Worm (Caenorhabditis elegans) whole organism, L1 larva: Measurements from ENCODE around the gene T05C1.1.

Source experiments
- C16A3.4 ChIP-seq: fragments of 150-350 bp; optimal IDR thresholded peaks from 2 replicates; lab custom pipeline; 2014; ENCODE audit warnings: missing biosample characterization, missing genetic modification characterization
- Y116A8C.19 ChIP-seq: sonication (generic microtip); optimal IDR thresholded peaks from 2 replicates; lab custom pipeline; 2016; ENCODE audit warnings: missing compliant biosample characterization, missing genetic modification characterization, borderline replicate concordance
- aha-1 ChIP-seq: fragments of 150-350 bp; optimal IDR thresholded peaks from 2 replicates; lab custom pipeline; 2014; ENCODE audit warnings: missing biosample characterization, missing genetic modification characterization
- aly-2 ChIP-seq: fragments of 150-350 bp; optimal IDR thresholded peaks from 2 replicates; lab custom pipeline; 2014; ENCODE audit warnings: missing biosample characterization, missing genetic modification characterization
- ceh-63 ChIP-seq: fragments of 200-800 bp; sonication (Bioruptor generic); optimal IDR thresholded peaks from 2 replicates; lab custom pipeline; 2018; ENCODE audit warnings: mild to moderate bottlenecking, missing genetic modification characterization, missing compliant biosample characterization
- ceh-82 ChIP-seq, 3 experiments: fragments of 150-350 bp in 1 of 3; sonication (generic microtip) in 2 of 3; optimal IDR thresholded peaks; 2 replicates each; lab custom pipeline; 2014 to 2017; ENCODE audit warnings: missing biosample characterization in 3 of 3, missing genetic modification characterization in 3 of 3
- dpl-1 ChIP-seq, 3 experiments: fragments of 150-350 bp in 2 of 3; sonication (generic microtip) in 1 of 3; optimal IDR thresholded peaks; 2 replicates each; lab custom pipeline; 2014 to 2017; ENCODE audit warnings: missing biosample characterization in 3 of 3, missing genetic modification characterization in 3 of 3, missing genetic modification reagents in 3 of 3
- dsc-1 ChIP-seq: sonication (generic microtip); optimal IDR thresholded peaks from 2 replicates; lab custom pipeline; 2016; ENCODE audit warnings: mild to moderate bottlenecking, missing genetic modification characterization, missing compliant biosample characterization
- efl-1 ChIP-seq, 4 experiments: fragments of 150-350 bp; optimal IDR thresholded peaks in 3 of 4; peaks in 1 of 4; 1 replicate in 1 of 4; 2 replicates in 3 of 4; lab custom pipeline; 2014; ENCODE audit warnings: missing biosample characterization in 2 of 4, missing genetic modification characterization in 2 of 4, missing genetic modification reagents in 2 of 4
- elt-2 ChIP-seq: sonication (generic microtip); optimal IDR thresholded peaks from 2 replicates; lab custom pipeline; 2016; ENCODE audit warnings: missing genetic modification characterization, mild to moderate bottlenecking, inconsistent platforms, missing compliant biosample characterization, missing genetic modification reagents
- ets-5 ChIP-seq: fragments of 200-800 bp; sonication (Bioruptor generic); IDR thresholded peaks from 2 replicates; pipeline ENCODE4 v1.3.6; 2022; ENCODE audit warnings: missing genetic modification characterization, missing compliant biosample characterization
- hlh-4 ChIP-seq: sonication (generic microtip); optimal IDR thresholded peaks from 2 replicates; lab custom pipeline; 2016; ENCODE audit warnings: mild to moderate bottlenecking, missing genetic modification characterization, missing compliant biosample characterization
- lin-13 ChIP-seq: fragments of 150-350 bp; optimal IDR thresholded peaks from 2 replicates; lab custom pipeline; 2014; ENCODE audit warnings: missing biosample characterization, missing genetic modification reagents, missing genetic modification characterization
- lin-15B ChIP-seq: fragments of 150-350 bp; sonication (generic microtip); optimal IDR thresholded peaks from 3 replicates; lab custom pipeline; 2014; ENCODE audit warnings: missing biosample characterization, missing genetic modification characterization
- lir-3 ChIP-seq: sonication (generic microtip); optimal IDR thresholded peaks from 2 replicates; lab custom pipeline; 2016; ENCODE audit warnings: mild to moderate bottlenecking, missing genetic modification characterization, moderate library complexity, missing compliant biosample characterization; ENCODE audit not compliant: poor library complexity
- mab-9 ChIP-seq: fragments of 200-800 bp; sonication (Bioruptor generic); IDR thresholded peaks from 2 replicates; pipeline ENCODE4 v1.3.6; 2022; ENCODE audit warnings: missing genetic modification reagents, missing genetic modification characterization, missing compliant biosample characterization
- nhr-11 ChIP-seq: fragments of 150-350 bp; optimal IDR thresholded peaks from 2 replicates; lab custom pipeline; 2014; ENCODE audit warnings: missing biosample characterization, missing genetic modification characterization
- nhr-12 ChIP-seq: sonication (generic microtip); optimal IDR thresholded peaks from 2 replicates; lab custom pipeline; 2017; ENCODE audit warnings: missing biosample characterization, missing genetic modification characterization
- nhr-20 ChIP-seq: sonication (generic microtip); optimal IDR thresholded peaks from 2 replicates; lab custom pipeline; 2016; ENCODE audit warnings: mild to moderate bottlenecking, missing genetic modification characterization, missing compliant biosample characterization
- nhr-237 ChIP-seq: fragments of 150-350 bp; optimal IDR thresholded peaks from 2 replicates; lab custom pipeline; 2014; ENCODE audit warnings: missing biosample characterization, missing genetic modification characterization
- nhr-71 ChIP-seq: sonication (generic microtip); optimal IDR thresholded peaks from 2 replicates; lab custom pipeline; 2016; ENCODE audit warnings: mild to moderate bottlenecking, missing genetic modification characterization, moderate library complexity, missing compliant biosample characterization
- pax-3 ChIP-seq: fragments of 200-800 bp; sonication (Bioruptor generic); optimal IDR thresholded peaks from 2 replicates; lab custom pipeline; 2018; ENCODE audit warnings: mild to moderate bottlenecking, missing genetic modification characterization, moderate library complexity, missing compliant biosample characterization
- pqm-1 ChIP-seq: sonication (generic microtip); optimal IDR thresholded peaks from 3 replicates; lab custom pipeline; 2017; ENCODE audit warnings: missing biosample characterization, missing genetic modification characterization
- rnt-1 ChIP-seq: sonication (generic microtip); optimal IDR thresholded peaks from 2 replicates; lab custom pipeline; 2016; ENCODE audit warnings: mild to moderate bottlenecking, missing genetic modification characterization, moderate library complexity, missing compliant biosample characterization
- skn-1 ChIP-seq: fragments of 150-350 bp; optimal IDR thresholded peaks from 2 replicates; lab custom pipeline; 2014; ENCODE audit warnings: missing biosample characterization, missing genetic modification characterization
- sup-37 ChIP-seq: fragments of 200-800 bp; sonication (Bioruptor generic); optimal IDR thresholded peaks from 2 replicates; lab custom pipeline; 2018; ENCODE audit warnings: mild to moderate bottlenecking, missing genetic modification characterization, missing compliant biosample characterization
- tbx-2 ChIP-seq: sonication (generic microtip); optimal IDR thresholded peaks from 2 replicates; lab custom pipeline; 2016; ENCODE audit warnings: missing genetic modification characterization, missing compliant biosample characterization
- xbp-1 ChIP-seq: sonication (generic microtip); optimal IDR thresholded peaks from 2 replicates; lab custom pipeline; 2016; ENCODE audit warnings: missing genetic modification characterization, missing compliant biosample characterization
- zag-1 ChIP-seq: fragments of 150-350 bp; optimal IDR thresholded peaks from 2 replicates; lab custom pipeline; 2014; ENCODE audit warnings: missing biosample characterization, missing genetic modification characterization
- ztf-4 ChIP-seq: fragments of 150-350 bp; optimal IDR thresholded peaks from 2 replicates; lab custom pipeline; 2014; ENCODE audit warnings: missing biosample characterization, missing genetic modification characterization

The T05C1.1 gene

ce11 chrII:4468897-4469459, 9.4 kb upstream of the T05C1.1 start:
- TF ChIP-seq nhr-12 (tag; lab: Kevin White, UChicago) (no peak), dsc-1 (no peak), nhr-20 (peak; percentile 1)

DNA sequence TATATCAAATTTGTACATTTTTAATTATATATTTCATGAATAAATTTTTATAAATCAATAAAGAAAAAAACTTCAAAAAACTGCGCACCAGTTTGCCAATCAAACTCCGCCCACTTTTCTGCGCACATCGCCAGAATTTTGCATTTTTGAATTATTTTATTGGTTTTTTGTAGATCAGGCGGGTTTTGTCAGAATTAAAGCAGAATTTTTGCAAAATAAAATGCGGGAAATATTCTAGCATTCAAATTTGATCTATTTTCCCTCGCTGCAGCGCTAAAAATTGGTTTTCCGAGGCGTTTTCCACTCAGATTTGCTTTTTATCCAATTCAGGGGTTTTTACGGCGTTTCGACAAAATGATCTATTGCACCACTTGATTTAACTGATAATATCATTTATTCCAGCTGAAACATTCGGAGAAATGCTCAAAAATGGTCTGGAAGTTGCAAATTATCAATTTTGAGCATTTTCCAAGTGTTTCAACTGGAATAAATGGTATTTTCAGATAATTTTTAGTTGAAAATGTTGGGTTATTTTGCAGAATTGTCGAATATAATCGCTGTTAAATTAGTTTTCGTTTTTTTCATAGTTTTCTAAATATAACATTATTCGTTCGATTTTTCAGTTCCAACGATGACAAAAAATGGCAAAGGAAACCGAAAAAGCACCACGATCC, 7.3 kb upstream of the T05C1.1 start, which contains the start of gene W06B4.1:
TSS of gene W06B4.1 (plus strand) at position 624 of the 674 bp plus-strand sequence.
- TF ChIP-seq lir-3 (tag; lab: Kevin White, UChicago) (no peak), efl-1 (optimal IDR thresholded peaks at IDR 0.05; lab: Kevin White, UChicago) (peak in 1 of 2 experiments; percentile 17), efl-1 (GFP tag; optimal IDR thresholded peaks at IDR 0.05 in 1 of 2; lab: Kevin White, UChicago) (no peak)
- TF ChIP-seq, all 84 proteins: peak for 1

DNA sequence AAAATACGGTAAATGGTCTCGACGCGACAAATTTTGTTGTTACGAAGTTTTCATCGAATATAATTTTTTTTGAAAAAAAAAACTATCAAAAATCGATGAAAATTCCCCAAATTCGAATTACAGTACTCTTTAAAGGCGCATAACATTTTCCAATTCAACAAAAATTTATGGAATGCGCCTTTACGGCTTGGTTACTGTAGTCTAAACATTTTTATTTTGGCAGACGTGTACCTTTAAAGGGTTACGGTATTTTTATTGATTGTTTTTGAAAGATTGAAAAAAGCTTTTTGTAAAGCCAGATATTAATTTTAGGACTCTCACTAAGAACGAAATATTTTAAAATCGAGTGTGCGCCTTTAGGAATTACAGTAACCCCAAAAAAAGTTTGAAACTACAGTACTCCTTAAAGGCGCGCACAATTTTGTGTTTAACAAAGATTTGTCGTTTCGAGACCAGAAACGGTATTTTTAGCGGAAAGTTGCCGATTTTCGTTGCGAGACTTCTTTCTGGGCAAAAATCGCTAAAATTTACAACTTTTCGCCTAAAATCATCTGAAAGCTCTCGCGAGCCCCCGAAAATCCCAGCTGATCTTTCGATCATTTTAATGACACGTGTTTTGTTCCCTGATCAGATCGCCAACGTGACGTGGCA, 4.3 kb upstream of the T05C1.1 start:
- TF ChIP-seq aly-2 (tag; lab: Kevin White, UChicago) = no peak
- no peak for TF ChIP-seq lin-13
- TF ChIP-seq C16A3.4 = no peak
- TF ChIP-seq aha-1 (tag; lab: Kevin White, UChicago) = no peak
- no peak for TF ChIP-seq ceh-82 (tag; optimal IDR thresholded peaks at IDR 0.05; lab: Kevin White, UChicago)
- no peak for TF ChIP-seq hlh-4 (tag; lab: Kevin White, UChicago)
- no peak for TF ChIP-seq efl-1 (optimal IDR thresholded peaks at IDR 0.05; lab: Kevin White, UChicago)
- peak in 1 of 2 experiments; percentile 59 for TF ChIP-seq efl-1 (GFP tag; optimal IDR thresholded peaks at IDR 0.05 in 1 of 2; lab: Kevin White, UChicago)

DNA sequence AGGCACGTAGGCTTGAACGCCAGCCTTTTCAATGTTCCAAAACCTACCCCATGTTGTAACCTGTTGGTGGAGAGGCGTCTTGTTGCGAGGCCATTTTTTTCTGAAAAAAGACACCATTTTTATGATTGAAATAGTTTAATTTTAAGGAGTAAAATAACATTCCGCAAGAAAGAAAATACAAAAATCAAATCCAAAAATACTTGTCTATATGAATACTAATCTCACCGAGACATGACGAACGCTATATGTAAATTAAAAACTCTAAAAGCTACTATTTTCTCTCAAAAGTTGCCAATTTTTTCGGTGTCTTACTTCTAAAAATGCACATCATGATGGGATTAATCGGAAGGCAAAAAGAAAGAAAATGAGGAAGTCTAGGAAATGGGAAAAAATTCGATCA, 3.6 kb downstream of the T05C1.1 start, which contains the start of gene T05C1.2:
TSS of gene T05C1.2 (minus strand) at position 101 of the 400 bp plus-strand sequence.
- TF ChIP-seq C16A3.4 (no peak), aha-1 (tag; lab: Kevin White, UChicago) (no peak), rnt-1 (tag; lab: Kevin White, UChicago) (no peak), ceh-63 (GFP tag; lab: Kevin White, UChicago) (no peak), zag-1 (tag; lab: Kevin White, UChicago) (no peak), pqm-1 (no peak), dsc-1 (no peak), dpl-1 (GFP tag; optimal IDR thresholded peaks at IDR 0.05; lab: Kevin White, UChicago) (no peak), ceh-82 (tag; optimal IDR thresholded peaks at IDR 0.05; lab: Kevin White, UChicago) (no peak), sup-37 (GFP tag; lab: Kevin White, UChicago) (no peak), tbx-2 (no peak), pax-3 (no peak), lin-13 (no peak), xbp-1 (tag; lab: Kevin White, UChicago) (no peak), Y116A8C.19 (tag; lab: Kevin White, UChicago) (no peak), nhr-11 (no peak), nhr-71 (tag; lab: Kevin White, UChicago) (no peak)

- no peak for TF ChIP-seq ztf-4 (tag; lab: Kevin White, UChicago)
- no peak for TF ChIP-seq nhr-237 (tag; lab: Kevin White, UChicago)
- TF ChIP-seq C16A3.4 = no peak
- no peak for TF ChIP-seq mab-9 (GFP tag; lab: Robert Waterston, UW)
- no peak for TF ChIP-seq nhr-20
- no peak for TF ChIP-seq nhr-11
- no peak for TF ChIP-seq elt-2
- TF ChIP-seq ets-5 (GFP tag; lab: Robert Waterston, UW) = no peak
- no peak for TF ChIP-seq lin-15B (tag; lab: Kevin White, UChicago)
- no peak for TF ChIP-seq skn-1 (tag; lab: Kevin White, UChicago)
- TF ChIP-seq zag-1 (tag; lab: Kevin White, UChicago) = no peak
Observed at ce11 chrII:4489288-4489687, 10.9 kb downstream of the T05C1.1 start, which contains the start of gene T05C1.3. Gene T05C1.3, minus strand, starts transcription at chrII:4489388.
